Fruit fly (Drosophila melanogaster) whole organism, embryonic: ENCODE measurements around the gene CG9328.
A peak's percentile ranks its signal among the peaks of the same experiment; 100 is the strongest.

Experiments
- Blimp-1 ChIP-seq: fragments of 200-800 bp; sonication (Bioruptor generic); optimal IDR thresholded peaks from 3 replicates; lab custom pipeline; 2018; ENCODE audit warnings: missing biosample characterization, missing genetic modification characterization, mild to moderate bottlenecking, moderate library complexity, missing genetic modification reagents
- CG10267 ChIP-seq: fragments of 200-800 bp; sonication (Bioruptor generic); optimal IDR thresholded peaks from 2 replicates; lab custom pipeline; 2018; ENCODE audit warnings: missing biosample characterization, mild to moderate bottlenecking, missing genetic modification characterization, moderate library complexity
- CG10654 ChIP-seq: fragments of 200-800 bp; sonication (Bioruptor generic); optimal IDR thresholded peaks from 2 replicates; lab custom pipeline; 2016; ENCODE audit warnings: missing biosample characterization, missing genetic modification characterization
- CG11695 ChIP-seq: fragments of 200-800 bp; sonication (Bioruptor generic); IDR thresholded peaks from 3 replicates; pipeline ENCODE4 v1.3.6; 2022; ENCODE audit warnings: missing biosample characterization, missing genetic modification characterization
- CG13296 ChIP-seq: fragments of 200-800 bp; sonication (Bioruptor generic); optimal IDR thresholded peaks from 3 replicates; lab custom pipeline; 2018; ENCODE audit warnings: missing biosample characterization, mild to moderate bottlenecking, missing genetic modification characterization
- CG15479 ChIP-seq: fragments of 200-800 bp; sonication (Bioruptor generic); optimal IDR thresholded peaks from 3 replicates; lab custom pipeline; 2019; ENCODE audit warnings: missing biosample characterization, mild to moderate bottlenecking, missing genetic modification characterization, moderate library complexity
- CG15601 ChIP-seq: fragments of 200-800 bp; sonication (Bioruptor generic); optimal IDR thresholded peaks from 3 replicates; lab custom pipeline; 2019; ENCODE audit warnings: missing biosample characterization, mild to moderate bottlenecking, missing genetic modification characterization, moderate library complexity
- CG17359 ChIP-seq: fragments of 200-800 bp; sonication (Bioruptor generic); optimal IDR thresholded peaks from 3 replicates; lab custom pipeline; 2018; ENCODE audit warnings: missing biosample characterization, mild to moderate bottlenecking, missing genetic modification characterization, moderate library complexity
- CG17385 ChIP-seq: fragments of 200-800 bp; sonication (Bioruptor generic); optimal IDR thresholded peaks from 3 replicates; lab custom pipeline; 2018; ENCODE audit warnings: missing biosample characterization, mild to moderate bottlenecking, missing genetic modification characterization
- CG2712 ChIP-seq: fragments of 200-800 bp; optimal IDR thresholded peaks from 3 replicates; lab custom pipeline; 2019; ENCODE audit warnings: missing biosample characterization, mild to moderate bottlenecking, missing genetic modification characterization, moderate library complexity
- CG2889 ChIP-seq: fragments of 200-800 bp; sonication (Bioruptor generic); IDR thresholded peaks from 3 replicates; pipeline ENCODE4 v1.3.6; 2022; ENCODE audit warnings: missing biosample characterization, missing genetic modification characterization
- CG30403 ChIP-seq: fragments of 200-800 bp; sonication (Bioruptor generic); optimal IDR thresholded peaks from 3 replicates; lab custom pipeline; 2016; ENCODE audit warnings: missing biosample characterization, missing genetic modification characterization
- CG32767 ChIP-seq: fragments of 200-800 bp; sonication (Bioruptor generic); IDR thresholded peaks from 2 replicates; pipeline ENCODE4 v1.3.6; 2022; ENCODE audit warnings: missing biosample characterization, missing genetic modification characterization
- CG4282 ChIP-seq: fragments of 200-800 bp; sonication (Bioruptor generic); optimal IDR thresholded peaks from 2 replicates; lab custom pipeline; 2016; ENCODE audit warnings: missing biosample characterization, missing genetic modification characterization
- CG4360 ChIP-seq: fragments of 200-800 bp; sonication (Bioruptor generic); IDR thresholded peaks from 2 replicates; pipeline ENCODE4 v1.3.6; 2022; ENCODE audit warnings: missing biosample characterization, missing genetic modification characterization
- CG4404 ChIP-seq: fragments of 200-800 bp; sonication (Bioruptor generic); IDR thresholded peaks from 2 replicates; pipeline ENCODE4 v1.3.6; 2022; ENCODE audit warnings: missing biosample characterization, missing genetic modification characterization
- CG4854 ChIP-seq: fragments of 200-800 bp; sonication (Bioruptor generic); optimal IDR thresholded peaks from 2 replicates; lab custom pipeline; 2016; ENCODE audit warnings: missing biosample characterization, missing genetic modification characterization, inconsistent platforms
- CG7357 ChIP-seq: fragments of 200-800 bp; sonication (Bioruptor generic); IDR thresholded peaks from 3 replicates; pipeline ENCODE4 v1.3.6; 2022; ENCODE audit warnings: missing biosample characterization, missing genetic modification characterization
- D19B ChIP-seq: fragments of 200-800 bp; sonication (Bioruptor generic); optimal IDR thresholded peaks from 2 replicates; lab custom pipeline; 2017; ENCODE audit warnings: missing biosample characterization, mild to moderate bottlenecking, missing genetic modification characterization
- Dad ChIP-seq: fragments of 200-800 bp; sonication (Bioruptor generic); optimal IDR thresholded peaks from 3 replicates; lab custom pipeline; 2016; ENCODE audit warnings: missing biosample characterization, missing genetic modification characterization
- Gsc ChIP-seq: fragments of 200-800 bp; sonication (Bioruptor generic); IDR thresholded peaks from 2 replicates; pipeline ENCODE4 v1.3.6; 2022; ENCODE audit warnings: missing biosample characterization, missing genetic modification characterization
- H15 ChIP-seq: fragments of 200-800 bp; sonication (Bioruptor generic); IDR thresholded peaks from 3 replicates; pipeline ENCODE4 v1.3.6; 2022; ENCODE audit warnings: missing biosample characterization, missing genetic modification characterization
- Hmr ChIP-seq: fragments of 200-800 bp; sonication (Bioruptor generic); optimal IDR thresholded peaks from 3 replicates; lab custom pipeline; 2017; ENCODE audit warnings: mild to moderate bottlenecking, missing biosample characterization, missing genetic modification reagents, missing genetic modification characterization
- Lhr ChIP-seq: fragments of 200-800 bp; sonication (Bioruptor generic); optimal IDR thresholded peaks from 3 replicates; lab custom pipeline; 2017; ENCODE audit warnings: mild to moderate bottlenecking, missing biosample characterization, missing genetic modification reagents, missing genetic modification characterization
- Lpt ChIP-seq: fragments of >200 bp; optimal IDR thresholded peaks from 2 replicates; lab custom pipeline; 2018; ENCODE audit warnings: missing biosample characterization, missing genetic modification characterization
- MESR4 ChIP-seq: fragments of 200-800 bp; sonication (Bioruptor generic); optimal IDR thresholded peaks from 2 replicates; lab custom pipeline; 2018; ENCODE audit warnings: missing biosample characterization, mild to moderate bottlenecking, missing genetic modification characterization, moderate library complexity
- MTF-1 ChIP-seq: fragments of 200-800 bp; sonication (Bioruptor generic); optimal IDR thresholded peaks from 2 replicates; lab custom pipeline; 2018; ENCODE audit warnings: missing biosample characterization, mild to moderate bottlenecking, missing genetic modification characterization, borderline replicate concordance
- Mrtf ChIP-seq: fragments of 200-800 bp; sonication (Bioruptor generic); IDR thresholded peaks from 3 replicates; pipeline ENCODE4 v1.3.6; 2022; ENCODE audit warnings: missing biosample characterization, missing genetic modification characterization
- Neu2 ChIP-seq: fragments of 200-800 bp; sonication (Bioruptor generic); optimal IDR thresholded peaks from 3 replicates; lab custom pipeline; 2016; ENCODE audit warnings: missing biosample characterization, missing genetic modification characterization, borderline replicate concordance
- Poxn ChIP-seq: fragments of 200-800 bp; sonication (Bioruptor generic); IDR thresholded peaks from 2 replicates; pipeline ENCODE4 v1.3.6; 2022; ENCODE audit warnings: missing biosample characterization, missing genetic modification characterization
- Sry-δ ChIP-seq: fragments of 200-800 bp; sonication (Bioruptor generic); optimal IDR thresholded peaks from 2 replicates; lab custom pipeline; 2016; ENCODE audit warnings: missing biosample characterization, missing genetic modification characterization
- Vsx1 ChIP-seq: fragments of 200-800 bp; sonication (Bioruptor generic); optimal IDR thresholded peaks from 2 replicates; lab custom pipeline; 2017; ENCODE audit warnings: missing biosample characterization, mild to moderate bottlenecking, missing genetic modification characterization, missing genetic modification reagents
- az2 ChIP-seq: fragments of 200-800 bp; sonication (Bioruptor generic); optimal IDR thresholded peaks from 3 replicates; lab custom pipeline; 2016; ENCODE audit warnings: missing biosample characterization, missing genetic modification characterization
- crc ChIP-seq: fragments of 200-800 bp; sonication (Bioruptor generic); optimal IDR thresholded peaks from 2 replicates; lab custom pipeline; 2016; ENCODE audit warnings: missing biosample characterization, missing genetic modification characterization
- h ChIP-seq: fragments of >200 bp; optimal IDR thresholded peaks from 2 replicates; lab custom pipeline; 2017
- her ChIP-seq: fragments of 200-800 bp; sonication (Bioruptor generic); optimal IDR thresholded peaks from 2 replicates; lab custom pipeline; 2016; ENCODE audit warnings: missing biosample characterization, missing genetic modification characterization
- inv ChIP-seq: fragments of 200-800 bp; sonication (Bioruptor generic); IDR thresholded peaks from 2 replicates; pipeline ENCODE4 v1.3.6; 2022; ENCODE audit warnings: missing biosample characterization, missing genetic modification characterization; ENCODE audit not compliant: partially characterized antibody
- jumu ChIP-seq: fragments of 200-800 bp; sonication (Bioruptor generic); optimal IDR thresholded peaks from 3 replicates; lab custom pipeline; 2016; ENCODE audit warnings: missing biosample characterization, missing genetic modification characterization
- klu ChIP-seq: fragments of 200-800 bp; sonication (Bioruptor generic); IDR thresholded peaks from 2 replicates; pipeline ENCODE4 v1.3.6; 2022; ENCODE audit warnings: missing biosample characterization, missing genetic modification characterization
- lmd ChIP-seq: fragments of 200-800 bp; sonication (Bioruptor generic); IDR thresholded peaks from 2 replicates; pipeline ENCODE4 v1.3.6; 2022; ENCODE audit warnings: missing biosample characterization, missing genetic modification characterization
- nerfin-1 ChIP-seq: fragments of 200-800 bp; sonication (Bioruptor generic); optimal IDR thresholded peaks from 3 replicates; lab custom pipeline; 2019; ENCODE audit warnings: missing biosample characterization, mild to moderate bottlenecking, missing genetic modification characterization, moderate library complexity
- nom ChIP-seq: fragments of 200-800 bp; sonication (Bioruptor generic); optimal IDR thresholded peaks from 2 replicates; lab custom pipeline; 2017; ENCODE audit warnings: missing biosample characterization, missing genetic modification characterization, mild to moderate bottlenecking, moderate library complexity, missing genetic modification reagents
- pita ChIP-seq: fragments of 200-800 bp; sonication (Bioruptor generic); optimal IDR thresholded peaks from 2 replicates; lab custom pipeline; 2017; ENCODE audit warnings: missing biosample characterization, mild to moderate bottlenecking, missing genetic modification characterization
- pum ChIP-seq: fragments of 200-800 bp; sonication (Bioruptor generic); optimal IDR thresholded peaks from 2 replicates; lab custom pipeline; 2016; ENCODE audit warnings: missing biosample characterization, missing genetic modification characterization
- slp2 ChIP-seq: fragments of 200-800 bp; sonication (Bioruptor generic); optimal IDR thresholded peaks from 2 replicates; lab custom pipeline; 2016; ENCODE audit warnings: missing biosample characterization, missing genetic modification characterization
- tap ChIP-seq: fragments of 200-800 bp; optimal IDR thresholded peaks from 3 replicates; lab custom pipeline; 2019; ENCODE audit warnings: missing biosample characterization, mild to moderate bottlenecking, missing genetic modification characterization, moderate library complexity
- tgo ChIP-seq: fragments of 200-800 bp; sonication (Bioruptor generic); IDR thresholded peaks from 3 replicates; pipeline ENCODE4 v1.3.6; 2022; ENCODE audit warnings: missing biosample characterization, missing genetic modification characterization
- wek ChIP-seq: fragments of 200-800 bp; sonication (Bioruptor generic); optimal IDR thresholded peaks from 3 replicates; lab custom pipeline; 2018; ENCODE audit warnings: missing biosample characterization, mild to moderate bottlenecking, missing genetic modification characterization, moderate library complexity
- wor ChIP-seq: fragments of 200-800 bp; sonication (Bioruptor generic); IDR thresholded peaks from 2 replicates; pipeline ENCODE4 v1.3.6; 2022; ENCODE audit warnings: missing biosample characterization, missing genetic modification characterization
- z ChIP-seq: fragments of 200-800 bp; sonication (Bioruptor generic); IDR thresholded peaks from 3 replicates; pipeline ENCODE4 v1.3.6; 2022; ENCODE audit warnings: missing biosample characterization, missing genetic modification characterization

CG9328 gene

DNA sequence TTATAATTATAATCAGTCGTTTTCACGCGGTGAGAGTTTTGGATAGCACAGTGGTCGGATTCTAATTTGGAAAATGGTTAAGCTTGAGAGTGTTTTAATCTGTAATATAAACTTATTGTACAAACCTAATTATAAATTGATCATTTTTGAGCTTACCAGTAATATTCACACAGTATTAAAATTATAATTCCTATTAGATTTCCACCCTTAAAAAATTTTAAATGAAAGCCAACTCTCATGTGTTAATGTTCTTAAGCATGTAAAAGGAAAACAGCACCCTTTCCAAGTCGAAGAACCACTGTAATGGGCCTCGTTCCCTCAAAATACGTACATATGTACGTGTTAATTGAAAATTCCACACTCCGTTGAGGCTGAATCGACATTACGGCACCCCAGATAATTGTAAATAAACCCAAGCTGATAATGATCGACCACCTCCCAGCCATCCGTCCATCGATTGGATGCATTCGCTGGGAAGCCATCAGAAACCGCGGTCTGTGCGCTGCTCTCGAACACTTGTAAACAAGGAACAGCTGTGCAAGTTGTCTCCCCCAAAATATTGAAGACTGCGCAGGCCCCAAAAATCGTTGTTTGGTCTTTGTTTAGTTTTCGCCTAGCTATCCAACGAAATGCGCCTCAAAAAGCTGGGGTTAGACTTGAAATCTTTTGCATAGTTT, 37.6 kb upstream of the CG9328 start (continued):
- TF ChIP-seq lmd: peak; percentile 57
- TF ChIP-seq pum: peak; percentile 1
- no peak for TF ChIP-seq CG4282 (GFP tag; lab: Kevin White, UChicago)
- peak; percentile 19 for TF ChIP-seq CG13296 (GFP tag; lab: Kevin White, UChicago)
- TF ChIP-seq CG2712: peak; percentile 68
- peak; percentile 56 for TF ChIP-seq CG17359
- no peak for TF ChIP-seq MESR4
- no peak for TF ChIP-seq klu (GFP tag; lab: Robert Waterston, UW)
- no peak for TF ChIP-seq CG4404 (GFP tag; lab: Robert Waterston, UW)
- TF ChIP-seq Gsc: no peak
- TF ChIP-seq CG30403 (GFP tag; lab: Kevin White, UChicago): peak; percentile 53
- no peak for TF ChIP-seq D19B (GFP tag; lab: Kevin White, UChicago)
- peak; percentile 14 for TF ChIP-seq CG10654 (GFP tag; lab: Kevin White, UChicago)
- peak; percentile 42 for TF ChIP-seq CG17385
- 0 out of 3 replicates have a peak, but pooled peaks have one; percentile 28 for TF ChIP-seq H15 (GFP tag; lab: Robert Waterston, UW)
- TF ChIP-seq pita (GFP tag; lab: Kevin White, UChicago): no peak
- peak; percentile 49 for TF ChIP-seq tap (tag; lab: Kevin White, UChicago)
- TF ChIP-seq Lhr: no peak
- TF ChIP-seq Poxn (GFP tag; lab: Robert Waterston, UW): no peak
- TF ChIP-seq CG4854: no peak
- TF ChIP-seq inv: no peak
- no peak for TF ChIP-seq her (GFP tag; lab: Kevin White, UChicago)
- peak; percentile 45 for TF ChIP-seq Vsx1 (GFP tag; lab: Kevin White, UChicago)
- TF ChIP-seq CG32767 (GFP tag; lab: Robert Waterston, UW): no peak
- TF ChIP-seq Sry-δ (GFP tag; lab: Kevin White, UChicago): no peak
- TF ChIP-seq nerfin-1: peak; percentile 31
- no peak for TF ChIP-seq CG4360 (GFP tag; lab: Robert Waterston, UW)
- no peak for TF ChIP-seq jumu
- TF ChIP-seq crc (GFP tag; lab: Kevin White, UChicago): no peak
- TF ChIP-seq Hmr (GFP tag; lab: Kevin White, UChicago): peak; percentile 51
- TF ChIP-seq slp2: no peak
- TF ChIP-seq CG7357: no peak
- peak; percentile 61 for TF ChIP-seq Blimp-1
- no peak for TF ChIP-seq nom
- TF ChIP-seq h: no peak

DNA sequence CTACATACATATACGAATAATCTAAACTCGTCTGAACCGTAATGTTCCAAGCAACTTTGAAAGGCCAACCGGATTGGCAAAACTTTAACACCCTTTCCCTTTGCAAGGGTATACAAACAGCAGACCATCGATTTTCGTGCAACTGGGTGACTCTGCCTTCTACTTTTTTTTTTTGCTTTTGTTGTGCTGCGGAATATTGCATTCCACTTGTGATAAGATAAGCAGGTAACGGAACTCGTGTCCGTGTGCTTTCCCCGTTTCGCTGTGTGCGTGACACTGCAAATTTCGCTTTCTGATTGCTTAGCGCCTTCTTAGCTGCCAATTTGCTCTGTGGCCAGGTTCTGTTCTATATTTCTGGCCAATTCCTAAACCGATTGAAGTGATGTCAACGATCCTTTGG, 36.6 kb upstream of the CG9328 start:
- TF ChIP-seq Lpt (GFP tag; lab: Kevin White, UChicago): no peak
- TF ChIP-seq CG15479 (GFP tag; lab: Kevin White, UChicago): peak; percentile 74

DNA sequence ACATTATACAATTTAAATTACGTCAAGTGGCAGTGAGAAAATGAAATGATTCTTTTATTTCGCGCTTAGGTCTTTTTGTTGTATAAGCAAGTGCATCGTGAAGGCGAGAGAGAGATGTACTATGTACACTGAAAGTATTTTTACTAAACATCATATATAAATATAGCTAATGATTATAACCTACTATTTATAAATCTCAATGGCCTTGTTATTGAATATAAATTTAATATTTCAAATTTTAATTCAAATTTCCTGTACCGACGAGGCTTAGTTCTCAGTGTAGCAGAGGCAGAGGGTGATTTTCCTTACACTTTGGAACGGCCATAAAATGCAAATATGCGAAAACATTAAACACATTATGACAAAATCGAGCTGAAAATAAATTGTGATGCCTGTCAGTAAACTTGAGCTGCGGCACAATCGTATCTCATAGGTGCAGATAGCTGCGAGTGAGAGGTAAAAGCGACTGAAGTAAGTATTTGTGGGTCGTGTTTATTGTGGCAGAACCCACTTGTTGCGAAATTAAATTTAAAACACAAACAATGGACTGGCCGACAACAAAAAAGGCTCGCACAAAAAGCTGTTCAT, 35.5 kb upstream of the CG9328 start:
- TF ChIP-seq wek (GFP tag; lab: Kevin White, UChicago) (no peak), CG11695 (GFP tag; lab: Robert Waterston, UW) (peak; percentile 50; the same call in 2 of the 3 replicates), wor (no peak), Mrtf (GFP tag; lab: Robert Waterston, UW) (no peak), Neu2 (GFP tag; lab: Kevin White, UChicago) (no peak), CG15601 (tag; lab: Kevin White, UChicago) (no peak), CG2889 (GFP tag; lab: Robert Waterston, UW) (no peak), Dad (GFP tag; lab: Kevin White, UChicago) (no peak), CG4282 (GFP tag; lab: Kevin White, UChicago) (no peak), pita (GFP tag; lab: Kevin White, UChicago) (no peak), MTF-1 (GFP tag; lab: Kevin White, UChicago) (no peak), z (GFP tag; lab: Robert Waterston, UW) (no peak), tgo (GFP tag; lab: Robert Waterston, UW) (peak; percentile 45; the same call in 2 of the 3 replicates), crc (GFP tag; lab: Kevin White, UChicago) (no peak), az2 (GFP tag; lab: Kevin White, UChicago) (peak; percentile 41), CG10267 (tag; lab: Kevin White, UChicago) (peak; percentile 36)
